Fruit fly (Drosophila melanogaster) whole organism: ENCODE results near the gene CG18081.

Source experiments
- CG8478 ChIP-seq: fragments of >200 bp; optimal IDR thresholded peaks from 2 replicates; lab custom pipeline; 2018; ENCODE audit warnings: inconsistent platforms
- Dll ChIP-seq: fragments of >200 bp; optimal IDR thresholded peaks from 2 replicates; lab custom pipeline; 2017
- EcR ChIP-seq, 2 experiments: fragments of >200 bp; optimal IDR thresholded peaks; 2 replicates each; lab custom pipeline; 2017; ENCODE audit warnings: missing biosample characterization in 2 of 2, missing genetic modification characterization in 2 of 2, missing genetic modification reagents in 2 of 2
- pan ChIP-seq: fragments of >200 bp; optimal IDR thresholded peaks from 2 replicates; lab custom pipeline; 2017
- psq ChIP-seq: fragments of >200 bp; optimal IDR thresholded peaks from 2 replicates; lab custom pipeline; 2017
- usp ChIP-seq: fragments of >200 bp; optimal IDR thresholded peaks from 2 replicates; lab custom pipeline; 2017; ENCODE audit warnings: missing biosample characterization, missing genetic modification characterization, mixed read lengths

CG18081 gene

DNA sequence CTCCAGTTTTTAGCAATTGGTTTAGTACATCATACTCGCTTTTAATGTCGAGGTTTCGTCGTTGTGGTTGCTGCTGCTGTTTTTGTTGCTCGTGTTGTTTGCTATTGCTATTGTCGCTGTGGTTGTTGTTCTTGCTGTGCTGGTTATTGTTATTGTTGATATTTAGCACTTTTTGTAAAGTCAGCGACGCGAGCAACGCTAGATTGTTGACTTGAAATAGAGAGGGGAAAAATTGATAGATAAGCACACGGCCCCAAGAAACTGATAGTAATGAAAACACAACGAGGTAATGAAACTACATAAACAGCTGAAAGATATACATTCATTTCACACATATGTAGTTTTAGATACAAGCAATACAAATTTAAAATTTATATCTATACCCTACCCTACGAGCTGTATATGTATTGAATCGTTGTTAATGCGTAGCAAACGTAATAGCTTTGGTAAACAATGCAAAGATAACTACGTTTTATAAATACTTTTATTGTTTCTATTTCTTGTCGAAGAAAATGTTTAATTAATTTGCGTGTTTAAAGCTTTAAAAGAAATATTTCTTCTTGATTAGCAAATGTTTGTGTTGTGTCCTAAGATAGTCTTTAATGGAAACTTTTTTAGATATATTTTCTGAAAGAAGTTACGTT, 11.3 kb downstream of the CG18081 start:
- no peak for TF ChIP-seq Dll
- TF ChIP-seq CG8478: no peak
- no peak for TF ChIP-seq pan
- TF ChIP-seq EcR (GFP tag; optimal IDR thresholded peaks at IDR 0.05; lab: Kevin White, UChicago): no peak
- no peak for TF ChIP-seq psq

DNA sequence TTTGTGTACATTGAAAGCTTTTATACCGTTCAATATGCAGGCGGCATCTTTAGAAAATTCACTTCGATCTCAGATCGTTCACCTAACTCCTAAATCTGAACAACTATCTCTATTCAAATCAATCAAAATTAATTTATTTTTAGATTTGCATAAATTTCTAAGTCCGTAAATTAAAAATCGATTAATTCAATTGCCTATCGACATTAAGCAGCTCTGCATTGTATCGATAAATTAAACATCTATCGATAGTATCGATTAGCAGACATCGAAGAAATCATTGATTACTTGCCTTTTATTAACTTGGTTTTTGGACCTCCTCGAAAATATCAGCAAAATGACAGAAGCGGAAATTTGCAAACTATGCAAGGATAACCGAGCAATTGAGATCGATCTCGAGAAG, 18.5 kb downstream of the CG18081 start, which contains the start of gene CkIIalpha-i1:
CkIIalpha-i1 (plus strand) TSS at position 266 of the 400 bp plus-strand sequence.
- TF ChIP-seq pan (no peak), CG8478 (no peak), psq (no peak), EcR (GFP tag; optimal IDR thresholded peaks at IDR 0.05; lab: Kevin White, UChicago) (no peak), usp (GFP tag; lab: Kevin White, UChicago) (no peak), Dll (no peak)

DNA sequence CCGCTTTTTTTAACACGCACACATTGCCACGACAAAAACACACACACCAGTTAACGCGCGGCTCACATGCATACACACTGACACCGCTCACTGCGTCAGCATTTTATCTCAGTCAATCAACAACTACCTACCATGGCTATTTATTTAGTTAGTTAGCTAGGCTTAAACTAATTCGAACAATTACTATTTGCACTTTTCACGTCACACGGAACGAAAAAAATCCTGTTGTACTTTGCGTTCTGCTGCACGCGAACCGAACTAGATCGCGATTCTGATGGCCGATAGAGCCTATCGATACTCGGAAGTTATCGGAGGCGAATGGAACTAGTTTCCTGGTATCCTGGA, 19.1 kb downstream of the CG18081 start, which contains the start of gene fwe:
fwe (minus strand) TSS at position 268 of the 345 bp plus-strand sequence.
- no peak for TF ChIP-seq usp (GFP tag; lab: Kevin White, UChicago)
- no peak for TF ChIP-seq pan
- no peak for TF ChIP-seq psq
- TF ChIP-seq CG8478: no peak
- no peak for TF ChIP-seq EcR (GFP tag; optimal IDR thresholded peaks at IDR 0.05; lab: Kevin White, UChicago)
- no peak for TF ChIP-seq Dll

DNA sequence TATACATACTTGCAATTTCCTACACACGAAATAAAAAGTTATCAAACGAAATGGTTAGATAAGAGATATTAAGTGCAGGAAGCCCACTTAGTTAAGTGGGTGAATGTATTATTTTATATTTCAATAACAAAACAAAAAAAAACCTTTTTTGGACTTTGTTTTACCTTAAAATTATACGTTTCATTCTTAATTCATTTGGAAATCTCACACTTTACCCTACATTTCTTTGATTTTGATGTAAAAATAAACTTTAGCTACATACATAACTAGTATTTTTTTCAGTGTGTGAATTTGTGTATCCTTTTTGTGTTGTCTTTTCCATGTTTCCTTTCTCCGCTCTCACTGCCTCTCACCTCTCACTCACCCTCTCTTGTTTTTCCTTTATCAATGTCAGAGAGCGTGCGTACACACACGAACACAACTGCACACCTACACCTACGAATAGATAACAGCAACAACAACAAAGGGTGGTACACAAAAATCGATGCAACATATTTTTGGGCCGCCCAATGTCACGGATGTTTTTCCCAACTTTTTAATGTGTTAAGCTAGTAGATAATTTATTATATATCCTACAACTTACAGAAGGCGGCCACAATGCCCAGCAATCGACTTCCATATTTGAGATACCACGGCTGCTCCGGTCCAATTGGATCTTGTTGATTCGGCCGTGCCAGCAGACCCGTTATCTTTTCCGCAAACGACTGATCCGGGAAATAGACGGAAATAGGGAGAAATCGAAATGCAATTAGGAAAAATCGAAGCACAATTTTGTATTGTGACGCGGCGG, 19.6 kb downstream of the CG18081 start:
- TF ChIP-seq usp (GFP tag; lab: Kevin White, UChicago) (no peak), Dll (no peak), psq (no peak), CG8478 (peak; percentile 34), EcR (GFP tag; optimal IDR thresholded peaks at IDR 0.05; lab: Kevin White, UChicago) (no peak), pan (no peak)

DNA sequence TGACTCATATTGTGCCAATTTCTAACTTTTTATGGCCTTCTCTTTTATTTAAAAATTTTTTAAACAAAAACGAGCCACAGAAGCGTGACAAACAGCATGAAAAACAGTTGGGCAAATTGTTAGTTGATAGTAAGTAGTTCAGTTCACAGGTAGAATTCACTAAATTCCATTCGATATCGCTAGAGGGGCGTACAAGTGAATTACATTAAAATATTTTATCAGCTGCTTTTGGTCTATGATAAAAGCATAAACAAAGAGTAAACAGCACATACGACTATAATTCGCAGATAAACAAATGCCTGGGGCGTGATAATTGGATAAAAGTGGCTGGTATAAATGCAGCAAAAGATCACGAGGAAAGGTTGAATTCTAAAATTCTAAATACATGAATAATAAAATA, 21.2 kb downstream of the CG18081 start:
- TF ChIP-seq EcR (GFP tag; optimal IDR thresholded peaks at IDR 0.05; lab: Kevin White, UChicago): no peak
- no peak for TF ChIP-seq usp (GFP tag; lab: Kevin White, UChicago)
- no peak for TF ChIP-seq pan
- no peak for TF ChIP-seq CG8478
- TF ChIP-seq psq: no peak
- no peak for TF ChIP-seq Dll

DNA sequence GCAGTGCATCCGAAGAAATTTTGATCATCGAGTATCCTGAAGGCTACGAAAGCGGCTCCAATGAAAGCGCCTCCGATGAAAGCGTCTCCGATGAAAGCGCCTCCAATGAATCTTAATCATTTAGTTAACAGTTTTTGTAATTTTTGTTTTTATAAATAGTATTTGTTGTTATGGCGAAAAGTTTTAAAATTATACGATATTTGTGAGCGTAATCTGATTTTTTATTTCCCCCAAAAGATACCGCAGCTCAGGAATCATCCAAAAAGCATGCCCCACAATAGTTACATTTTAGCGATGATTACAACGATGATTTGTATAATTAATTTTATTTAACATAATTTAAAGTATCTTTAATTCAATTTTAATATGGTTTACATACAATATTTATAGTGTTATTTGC, 25.4 kb downstream of the CG18081 start:
- TF ChIP-seq psq: no peak
- TF ChIP-seq EcR (GFP tag; optimal IDR thresholded peaks at IDR 0.05; lab: Kevin White, UChicago): no peak
- TF ChIP-seq Dll: no peak
- no peak for TF ChIP-seq CG8478
- TF ChIP-seq pan: no peak
- no peak for TF ChIP-seq usp (GFP tag; lab: Kevin White, UChicago)

DNA sequence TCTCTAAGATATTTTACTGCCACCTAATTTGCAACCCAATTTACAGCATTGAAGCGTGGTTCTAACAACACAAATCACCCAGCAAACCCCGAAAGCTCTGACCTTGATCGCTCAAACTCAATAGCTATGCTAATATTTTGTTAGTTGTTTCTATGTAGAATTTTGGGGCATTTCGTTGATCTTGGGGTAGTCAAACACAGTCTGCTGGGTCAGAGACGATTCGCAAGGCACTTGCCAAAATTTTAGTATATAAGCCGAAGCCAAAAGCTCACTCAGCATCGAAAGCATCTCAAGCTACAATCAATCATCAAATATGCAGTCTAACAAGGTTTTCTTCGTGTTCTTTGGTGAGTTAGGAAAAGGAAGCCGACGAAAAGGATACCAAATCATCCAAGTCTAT, 26.0 kb downstream of the CG18081 start, which contains the start of gene CG13445:
CG13445 (plus strand) TSS at position 301 of the 400 bp plus-strand sequence.
- TF ChIP-seq usp (GFP tag; lab: Kevin White, UChicago) (no peak), Dll (no peak), pan (no peak), psq (no peak), CG8478 (no peak), EcR (GFP tag; optimal IDR thresholded peaks at IDR 0.05; lab: Kevin White, UChicago) (no peak)

DNA sequence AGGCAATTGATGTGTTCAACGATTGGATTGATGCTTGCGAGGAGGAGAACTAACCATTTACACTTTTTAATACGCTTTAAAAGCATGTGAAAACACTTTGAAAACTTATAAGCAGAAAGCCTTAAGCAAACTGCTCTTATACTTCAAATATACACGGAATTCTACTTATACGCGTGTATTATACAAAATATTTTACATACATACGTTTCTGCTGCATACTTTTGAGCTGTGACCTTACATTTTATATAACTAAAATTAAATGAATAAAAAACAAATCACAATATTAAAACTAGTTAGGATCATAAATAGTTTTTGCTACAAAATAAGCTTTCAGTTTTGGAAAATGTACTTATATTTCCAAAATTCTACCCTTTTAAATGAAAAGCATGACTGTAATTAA, 26.5 kb downstream of the CG18081 start:
- TF ChIP-seq Dll (no peak), psq (no peak)

DNA sequence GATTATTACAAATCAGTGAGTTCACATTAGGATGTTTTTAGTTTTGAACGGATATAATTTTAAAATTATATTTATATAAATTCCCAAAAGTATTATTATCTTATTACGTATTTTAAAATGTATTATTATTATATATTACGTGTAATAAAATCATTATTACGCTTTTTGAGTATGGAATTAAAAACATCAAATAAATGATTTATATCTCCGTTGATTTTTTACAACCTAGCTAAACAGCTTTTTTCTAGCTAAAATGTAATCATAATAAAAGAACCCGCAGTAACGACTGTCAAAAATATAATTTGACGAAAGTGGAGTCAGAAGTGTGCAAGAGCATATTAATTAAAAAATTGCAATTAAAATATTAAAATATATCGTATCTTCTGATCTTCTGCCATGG, 27.2 kb downstream of the CG18081 start, which contains the start of gene CG6244:
CG6244 (plus strand) TSS at position 301 of the 400 bp plus-strand sequence.
- TF ChIP-seq psq (no peak), pan (no peak), CG8478 (no peak), EcR (GFP tag; optimal IDR thresholded peaks at IDR 0.05; lab: Kevin White, UChicago) (no peak), usp (GFP tag; lab: Kevin White, UChicago) (no peak), Dll (no peak)

DNA sequence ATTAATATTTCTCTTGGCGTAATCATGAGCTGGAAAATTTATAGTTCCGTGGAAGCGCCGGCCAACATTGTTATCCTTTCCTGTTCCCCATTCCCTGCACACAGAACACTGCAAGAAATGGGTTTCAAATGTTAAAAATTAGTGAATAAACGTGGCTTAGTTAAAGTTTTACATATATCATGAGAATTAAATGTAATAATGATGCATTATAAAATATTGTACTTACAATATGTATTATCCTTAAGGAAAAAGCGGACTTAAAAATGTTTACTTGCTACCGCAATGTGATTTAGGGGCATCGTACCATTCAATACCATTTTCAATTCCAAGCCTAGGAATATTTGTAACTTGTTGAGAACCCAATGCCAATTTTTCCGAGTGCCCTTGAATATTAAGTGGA, 32.5 kb downstream of the CG18081 start:
- TF ChIP-seq pan: no peak
- no peak for TF ChIP-seq usp (GFP tag; lab: Kevin White, UChicago)
- no peak for TF ChIP-seq EcR (GFP tag; optimal IDR thresholded peaks at IDR 0.05; lab: Kevin White, UChicago)
- TF ChIP-seq Dll: no peak
- no peak for TF ChIP-seq psq
- no peak for TF ChIP-seq CG8478

DNA sequence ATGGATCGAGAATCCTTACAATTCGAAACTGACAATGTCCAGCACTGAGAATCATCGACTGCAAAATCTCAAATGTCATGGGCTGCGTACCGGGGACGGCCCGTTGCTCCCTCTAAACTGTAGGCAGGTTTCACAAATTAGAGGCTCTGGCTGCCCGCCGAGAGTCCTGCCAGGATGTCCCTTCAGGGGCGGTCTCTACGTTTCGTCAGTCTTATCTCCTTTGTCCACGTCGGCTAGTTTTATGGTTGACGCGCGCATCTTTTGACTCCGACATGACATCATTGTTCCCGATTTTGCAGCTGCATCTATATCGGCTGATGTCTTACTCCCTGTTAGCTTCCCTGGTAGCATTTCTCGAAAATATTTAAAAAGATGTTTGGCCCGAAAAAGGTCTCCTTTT, 33.1 kb downstream of the CG18081 start:
- TF ChIP-seq EcR (GFP tag; optimal IDR thresholded peaks at IDR 0.05; lab: Kevin White, UChicago) (no peak), pan (no peak), Dll (no peak), usp (GFP tag; lab: Kevin White, UChicago) (no peak), psq (no peak), CG8478 (no peak)

DNA sequence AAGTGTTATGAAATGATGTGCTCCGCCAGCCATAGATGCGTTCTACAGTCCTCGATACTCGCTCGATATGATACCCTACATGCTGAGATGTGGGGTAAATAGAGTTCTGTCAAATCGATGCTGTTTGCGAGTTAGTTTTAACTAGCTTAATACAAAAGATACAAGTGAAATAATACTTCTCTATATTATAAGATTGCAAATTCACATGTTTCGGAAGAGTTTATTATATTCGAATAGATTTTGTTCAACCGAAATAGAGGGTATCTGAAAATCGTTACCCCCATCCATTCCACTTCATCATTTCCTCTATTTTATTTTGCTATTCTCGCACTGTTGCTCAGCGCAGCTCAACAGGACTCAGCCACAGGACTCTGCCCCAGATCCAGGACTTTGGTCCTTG, 40.9 kb downstream of the CG18081 start:
- TF ChIP-seq psq: no peak
- TF ChIP-seq usp (GFP tag; lab: Kevin White, UChicago): no peak
- no peak for TF ChIP-seq pan
- TF ChIP-seq Dll: no peak
- TF ChIP-seq CG8478: no peak
- TF ChIP-seq EcR (GFP tag; optimal IDR thresholded peaks at IDR 0.05; lab: Kevin White, UChicago): no peak

DNA sequence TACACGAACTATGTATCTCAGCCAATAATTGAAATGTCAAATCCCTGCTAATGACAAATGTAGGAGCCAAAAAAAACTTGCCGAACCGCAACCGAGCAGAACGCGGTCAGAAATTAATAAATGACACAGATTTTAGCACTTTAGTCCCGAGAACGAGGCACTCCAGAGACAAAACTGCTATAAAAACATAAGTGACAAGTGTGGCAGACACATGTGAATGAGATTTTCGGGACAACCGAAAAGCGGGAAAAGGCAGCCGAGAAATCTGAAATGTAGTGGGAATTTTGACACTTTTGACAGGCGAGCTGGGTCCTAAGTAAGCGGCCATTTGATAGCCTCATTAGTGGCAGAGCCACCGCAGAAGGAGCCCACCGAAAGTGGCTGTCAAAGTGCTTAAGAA, 44.1 kb downstream of the CG18081 start:
- TF ChIP-seq CG8478 (no peak), pan (no peak), usp (GFP tag; lab: Kevin White, UChicago) (no peak), Dll (no peak), psq (no peak), EcR (GFP tag; optimal IDR thresholded peaks at IDR 0.05; lab: Kevin White, UChicago) (no peak)
